Fruit fly (Drosophila melanogaster) whole organism, pupa: ENCODE results near the gene mats.

ENCODE experiments used
- CG17806 ChIP-seq: fragments of 200-800 bp; sonication (Bioruptor generic); optimal IDR thresholded peaks from 2 replicates; lab custom pipeline; 2018; ENCODE audit warnings: missing biosample characterization, mild to moderate bottlenecking, missing genetic modification characterization, moderate library complexity
- CG32121 ChIP-seq: fragments of 200-800 bp; sonication (Bioruptor generic); IDR thresholded peaks from 2 replicates; pipeline ENCODE4 v1.3.6; 2022; ENCODE audit warnings: missing biosample characterization, missing genetic modification characterization
- CG34367 ChIP-seq: fragments of 200-800 bp; sonication (Bioruptor generic); optimal IDR thresholded peaks from 2 replicates; lab custom pipeline; 2018; ENCODE audit warnings: missing biosample characterization, mild to moderate bottlenecking, missing genetic modification characterization
- CG9948 ChIP-seq: fragments of 200-800 bp; sonication (Bioruptor generic); optimal IDR thresholded peaks from 2 replicates; lab custom pipeline; 2018; ENCODE audit warnings: missing biosample characterization, mild to moderate bottlenecking, missing genetic modification characterization, moderate library complexity
- gl ChIP-seq: fragments of 200-800 bp; sonication (Bioruptor generic); optimal IDR thresholded peaks from 2 replicates; lab custom pipeline; 2018; ENCODE audit warnings: missing biosample characterization, mild to moderate bottlenecking, missing genetic modification characterization

dm6 chr3R:22390109-22390508 is 30.9 kb upstream of the mats start:
- TF ChIP-seq gl (tag; lab: Kevin White, UChicago) (no peak), CG32121 (GFP tag; lab: Robert Waterston, UW) (no peak), CG9948 (no peak), CG34367 (tag; lab: Kevin White, UChicago) (no peak), CG17806 (no peak)
